Worm (Caenorhabditis elegans) whole organism, L2 larva: ENCODE results near the gene Y54E2A.8.

Experiments used
- lin-39 ChIP-seq: fragments of 150-350 bp; optimal IDR thresholded peaks from 2 replicates; lab custom pipeline; 2014; ENCODE audit warnings: missing biosample characterization, missing genetic modification reagents, missing genetic modification characterization
- nhr-10 ChIP-seq: sonication (generic microtip); optimal IDR thresholded peaks from 2 replicates; lab custom pipeline; 2017; ENCODE audit warnings: missing biosample characterization, missing genetic modification characterization
- nhr-11 ChIP-seq: fragments of 150-350 bp; optimal IDR thresholded peaks from 2 replicates; lab custom pipeline; 2014; ENCODE audit warnings: missing biosample characterization, missing genetic modification characterization
- unc-62 ChIP-seq: fragments of 150-350 bp; optimal IDR thresholded peaks from 2 replicates; lab custom pipeline; 2014; ENCODE audit warnings: missing biosample characterization, missing genetic modification reagents, missing genetic modification characterization

ce11 chrII:14818376-14818775, 40.2 kb downstream of the Y54E2A.8 start, which contains the start of gene nhr-61:
- no peak for TF ChIP-seq nhr-11 (tag; lab: Kevin White, UChicago)
- TF ChIP-seq unc-62 (GFP tag; lab: Kevin White, UChicago) = no peak
- TF ChIP-seq nhr-10 (tag; lab: Kevin White, UChicago) = no peak
- TF ChIP-seq lin-39 (tag; lab: Kevin White, UChicago) = no peak
